Worm (Caenorhabditis elegans) whole organism, late embryonic: ENCODE results near the gene C27F2.6.

Experiments
- K09A11.1 ChIP-seq: sonication (generic microtip); optimal IDR thresholded peaks from 2 replicates; lab custom pipeline; 2017; ENCODE audit warnings: antibody characterized with exemption, mild to moderate bottlenecking, missing genetic modification characterization, missing compliant biosample characterization; ENCODE audit not compliant: insufficient read depth
- ceh-30 ChIP-seq: fragments of 150-350 bp; optimal IDR thresholded peaks from 2 replicates; lab custom pipeline; 2014; ENCODE audit warnings: missing biosample characterization, missing genetic modification characterization
- ceh-34 ChIP-seq: sonication (generic microtip); optimal IDR thresholded peaks from 2 replicates; lab custom pipeline; 2016; ENCODE audit warnings: mild to moderate bottlenecking, missing genetic modification characterization, missing compliant biosample characterization
- ceh-6 ChIP-seq: fragments of 200-800 bp; sonication (Bioruptor generic); optimal IDR thresholded peaks from 2 replicates; lab custom pipeline; 2018; ENCODE audit warnings: mild to moderate bottlenecking, missing genetic modification characterization, missing compliant biosample characterization
- dmd-4 ChIP-seq: sonication (generic microtip); optimal IDR thresholded peaks from 2 replicates; lab custom pipeline; 2016; ENCODE audit warnings: borderline replicate concordance, missing genetic modification characterization, missing compliant biosample characterization
- dve-1 ChIP-seq: sonication (generic microtip); optimal IDR thresholded peaks from 2 replicates; lab custom pipeline; 2017; ENCODE audit warnings: antibody characterized with exemption, mild to moderate bottlenecking, missing genetic modification characterization, missing compliant biosample characterization
- hlh-13 ChIP-seq: fragments of 200-800 bp; sonication (Bioruptor generic); optimal IDR thresholded peaks from 2 replicates; lab custom pipeline; 2018; ENCODE audit warnings: mild to moderate bottlenecking, missing genetic modification characterization, missing compliant biosample characterization
- lim-6 ChIP-seq: sonication (generic microtip); optimal IDR thresholded peaks from 2 replicates; lab custom pipeline; 2016; ENCODE audit warnings: missing genetic modification characterization, missing compliant biosample characterization
- rnt-1 ChIP-seq: sonication (generic microtip); optimal IDR thresholded peaks from 2 replicates; lab custom pipeline; 2016; ENCODE audit warnings: missing genetic modification characterization, missing compliant biosample characterization
- sox-4 ChIP-seq: sonication (generic microtip); optimal IDR thresholded peaks from 2 replicates; lab custom pipeline; 2017; ENCODE audit warnings: mild to moderate bottlenecking, missing genetic modification characterization, inconsistent platforms, missing compliant biosample characterization
- tbx-2 ChIP-seq: sonication (generic microtip); optimal IDR thresholded peaks from 2 replicates; lab custom pipeline; 2016; ENCODE audit warnings: missing genetic modification characterization, missing compliant biosample characterization

DNA sequence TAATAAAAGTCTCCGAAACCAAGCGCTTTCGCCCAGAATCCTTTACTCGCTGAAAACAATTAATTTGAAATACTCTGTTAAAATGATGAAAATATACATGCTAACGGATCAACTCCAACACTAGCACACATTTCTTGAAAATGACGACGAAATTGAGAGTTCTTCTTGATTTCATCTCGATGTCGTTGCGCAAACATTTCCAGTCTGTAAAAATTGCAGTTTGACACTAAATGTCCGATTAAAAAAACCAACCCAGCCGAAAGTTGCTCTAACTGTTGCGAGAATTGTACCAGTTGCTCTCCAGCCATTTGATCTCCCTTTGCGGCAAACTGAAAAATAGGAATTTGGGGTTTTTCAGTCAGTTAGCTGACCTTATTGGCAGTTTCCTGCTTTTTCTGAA lies 19.0 kb downstream of the C27F2.6 start:
- TF ChIP-seq lim-6 (tag; lab: Kevin White, UChicago) (no peak), dve-1 (no peak), ceh-30 (tag; lab: Kevin White, UChicago) (no peak), rnt-1 (tag; lab: Kevin White, UChicago) (no peak), tbx-2 (tag; lab: Kevin White, UChicago) (no peak), ceh-6 (GFP tag; lab: Kevin White, UChicago) (no peak), dmd-4 (no peak), hlh-13 (GFP tag; lab: Kevin White, UChicago) (no peak), K09A11.1 (tag; lab: Kevin White, UChicago) (no peak), sox-4 (tag; lab: Kevin White, UChicago) (no peak), ceh-34 (tag; lab: Kevin White, UChicago) (no peak)
